Fruit fly (Drosophila melanogaster) whole organism, embryonic: Measurements from ENCODE around the gene Pfdn2.

Experiments
- Blimp-1 ChIP-seq: fragments of 200-800 bp; sonication (Bioruptor generic); optimal IDR thresholded peaks from 3 replicates; lab custom pipeline; 2018; ENCODE audit warnings: missing biosample characterization, missing genetic modification characterization, mild to moderate bottlenecking, moderate library complexity, missing genetic modification reagents
- C15 ChIP-seq: fragments of 200-800 bp; sonication (Bioruptor generic); IDR thresholded peaks from 3 replicates; pipeline ENCODE4 v1.3.6; 2022; ENCODE audit warnings: missing biosample characterization, missing genetic modification characterization
- CG10366 ChIP-seq: fragments of 200-800 bp; sonication (Bioruptor generic); IDR thresholded peaks from 2 replicates; pipeline ENCODE4 v1.3.6; 2022; ENCODE audit warnings: missing biosample characterization, missing genetic modification characterization
- CG10979 ChIP-seq: fragments of 200-800 bp; sonication (Bioruptor generic); optimal IDR thresholded peaks from 2 replicates; lab custom pipeline; 2018; ENCODE audit warnings: missing biosample characterization, mild to moderate bottlenecking, missing genetic modification characterization, moderate library complexity
- CG11723 ChIP-seq: fragments of 200-800 bp; sonication (Bioruptor generic); optimal IDR thresholded peaks from 2 replicates; lab custom pipeline; 2017; ENCODE audit warnings: missing biosample characterization, mild to moderate bottlenecking, missing genetic modification characterization
- CG12219 ChIP-seq: fragments of 200-800 bp; sonication (Bioruptor generic); optimal IDR thresholded peaks from 3 replicates; lab custom pipeline; 2018; ENCODE audit warnings: missing biosample characterization, mild to moderate bottlenecking, missing genetic modification characterization
- CG12659 ChIP-seq: fragments of 200-800 bp; sonication (Bioruptor generic); optimal IDR thresholded peaks from 3 replicates; lab custom pipeline; 2017; ENCODE audit warnings: mild to moderate bottlenecking, missing biosample characterization, missing genetic modification reagents, missing genetic modification characterization
- CG13424 ChIP-seq: fragments of 200-800 bp; sonication (Bioruptor generic); optimal IDR thresholded peaks from 2 replicates; lab custom pipeline; 2019; ENCODE audit warnings: missing biosample characterization, mild to moderate bottlenecking, missing genetic modification characterization, moderate library complexity
- CG15011 ChIP-seq: fragments of 200-800 bp; sonication (Bioruptor generic); optimal IDR thresholded peaks from 3 replicates; lab custom pipeline; 2018; ENCODE audit warnings: missing biosample characterization, mild to moderate bottlenecking, missing genetic modification characterization
- CG17328 ChIP-seq: fragments of 200-800 bp; sonication (Bioruptor generic); IDR thresholded peaks from 2 replicates; pipeline ENCODE4 v1.3.6; 2022; ENCODE audit warnings: missing biosample characterization, missing genetic modification characterization
- CG3065 ChIP-seq: fragments of 200-800 bp; sonication (Bioruptor generic); optimal IDR thresholded peaks from 2 replicates; lab custom pipeline; 2016; ENCODE audit warnings: missing biosample characterization, missing genetic modification characterization
- CG31441 ChIP-seq: fragments of 200-800 bp; sonication (Bioruptor generic); IDR thresholded peaks from 2 replicates; pipeline ENCODE4 v1.3.6; 2022; ENCODE audit warnings: missing biosample characterization, missing genetic modification characterization
- CG32532 ChIP-seq: fragments of 200-800 bp; sonication (Bioruptor generic); IDR thresholded peaks from 2 replicates; pipeline ENCODE4 v1.3.6; 2022; ENCODE audit warnings: missing biosample characterization, missing genetic modification characterization
- CG3726 ChIP-seq: fragments of 200-800 bp; sonication (Bioruptor generic); IDR thresholded peaks from 3 replicates; pipeline ENCODE4, ENCODE4 v1.3.6; 2022; ENCODE audit warnings: missing biosample characterization, missing genetic modification characterization
- CG4730 ChIP-seq: fragments of 200-800 bp; sonication (Bioruptor generic); IDR thresholded peaks from 2 replicates; pipeline ENCODE4 v1.3.6; 2022; ENCODE audit warnings: missing biosample characterization, missing genetic modification characterization
- CG4820 ChIP-seq: fragments of 200-800 bp; sonication (Bioruptor generic); optimal IDR thresholded peaks from 3 replicates; lab custom pipeline; 2016; ENCODE audit warnings: missing biosample characterization, missing genetic modification characterization
- CG6791 ChIP-seq: fragments of 200-800 bp; sonication (Bioruptor generic); IDR thresholded peaks from 3 replicates; pipeline ENCODE4 v1.3.6; 2022; ENCODE audit warnings: missing biosample characterization, missing genetic modification characterization; ENCODE audit not compliant: partially characterized antibody
- CG9609 ChIP-seq: fragments of 200-800 bp; sonication (Bioruptor generic); optimal IDR thresholded peaks from 3 replicates; lab custom pipeline; 2016; ENCODE audit warnings: missing biosample characterization, missing genetic modification characterization
- CG9932 ChIP-seq: fragments of 200-800 bp; sonication (Bioruptor generic); IDR thresholded peaks from 2 replicates; pipeline ENCODE4 v1.3.6; 2022; ENCODE audit warnings: missing biosample characterization, missing genetic modification characterization
- ERR ChIP-seq: fragments of 200-800 bp; sonication (Bioruptor generic); optimal IDR thresholded peaks from 2 replicates; lab custom pipeline; 2016; ENCODE audit warnings: missing biosample characterization, missing genetic modification characterization
- Hr39 ChIP-seq: fragments of >200 bp; optimal IDR thresholded peaks from 2 replicates; lab custom pipeline; 2017
- Mrtf ChIP-seq: fragments of 200-800 bp; sonication (Bioruptor generic); IDR thresholded peaks from 3 replicates; pipeline ENCODE4 v1.3.6; 2022; ENCODE audit warnings: missing biosample characterization, missing genetic modification characterization
- NC2α ChIP-seq: fragments of 200-800 bp; sonication (Bioruptor generic); optimal IDR thresholded peaks from 2 replicates; lab custom pipeline; 2016; ENCODE audit warnings: missing biosample characterization, missing genetic modification characterization
- NFAT ChIP-seq: fragments of 200-800 bp; sonication (Bioruptor generic); IDR thresholded peaks from 2 replicates; pipeline ENCODE4 v1.3.6; 2022; ENCODE audit warnings: missing biosample characterization, missing genetic modification characterization
- Oli ChIP-seq: fragments of 200-800 bp; sonication (Bioruptor generic); optimal IDR thresholded peaks from 2 replicates; lab custom pipeline; 2018; ENCODE audit warnings: missing biosample characterization, mild to moderate bottlenecking, missing genetic modification characterization, moderate library complexity
- Rx ChIP-seq: fragments of 200-800 bp; sonication (Bioruptor generic); IDR thresholded peaks from 2 replicates; pipeline ENCODE4 v1.3.6; 2022; ENCODE audit warnings: missing biosample characterization, missing genetic modification characterization
- Six4 ChIP-seq: fragments of 200-800 bp; sonication (Bioruptor generic); optimal IDR thresholded peaks from 2 replicates; lab custom pipeline; 2016; ENCODE audit warnings: missing biosample characterization, missing genetic modification characterization
- Trl ChIP-seq, 3 experiments: fragments of >200 bp in 2 of 3; fragments of 200-800 bp in 1 of 3; sonication (Bioruptor generic) in 1 of 3; optimal IDR thresholded peaks; 2 replicates in 1 of 3; 3 replicates in 2 of 3; lab custom pipeline; 2016 to 2017; ENCODE audit warnings: missing biosample characterization in 1 of 3, missing genetic modification characterization in 1 of 3
- Xbp1 ChIP-seq: fragments of 200-800 bp; sonication (Bioruptor generic); optimal IDR thresholded peaks from 3 replicates; lab custom pipeline; 2016; ENCODE audit warnings: missing biosample characterization, mild to moderate bottlenecking, missing genetic modification characterization
- amos ChIP-seq: fragments of 200-800 bp; sonication (Bioruptor generic); IDR thresholded peaks from 2 replicates; pipeline ENCODE4 v1.3.6; 2022; ENCODE audit warnings: missing biosample characterization, missing genetic modification characterization; ENCODE audit not compliant: partially characterized antibody
- ash1 ChIP-seq: fragments of 200-800 bp; sonication (Bioruptor generic); optimal IDR thresholded peaks from 2 replicates; lab custom pipeline; 2018; ENCODE audit warnings: missing biosample characterization, mild to moderate bottlenecking, missing genetic modification characterization
- bcd ChIP-seq: fragments of 200-800 bp; sonication (Bioruptor generic); optimal IDR thresholded peaks from 2 replicates; lab custom pipeline; 2017; ENCODE audit warnings: missing biosample characterization, mild to moderate bottlenecking, missing genetic modification characterization
- cas ChIP-seq: fragments of 200-800 bp; sonication (Bioruptor generic); IDR thresholded peaks from 2 replicates; pipeline ENCODE4 v1.3.6; 2022; ENCODE audit warnings: missing biosample characterization, missing genetic modification characterization
- caup ChIP-seq: fragments of 200-800 bp; sonication (Bioruptor generic); optimal IDR thresholded peaks from 3 replicates; lab custom pipeline; 2017; ENCODE audit warnings: missing biosample characterization, mild to moderate bottlenecking, missing genetic modification characterization, moderate library complexity; ENCODE audit not compliant: severe bottlenecking
- corto ChIP-seq: fragments of 200-800 bp; sonication (Bioruptor generic); optimal IDR thresholded peaks from 2 replicates; lab custom pipeline; 2016; ENCODE audit warnings: missing biosample characterization, mild to moderate bottlenecking, missing genetic modification characterization, moderate library complexity
- dimm ChIP-seq: fragments of 200-800 bp; sonication (Bioruptor generic); IDR thresholded peaks from 2 replicates; pipeline ENCODE4 v1.3.6; 2022; ENCODE audit warnings: missing biosample characterization, missing genetic modification characterization
- ewg ChIP-seq: fragments of 200-800 bp; sonication (Bioruptor generic); optimal IDR thresholded peaks from 3 replicates; lab custom pipeline; 2017; ENCODE audit warnings: mild to moderate bottlenecking, missing biosample characterization, missing genetic modification reagents, missing genetic modification characterization
- gfzf ChIP-seq: fragments of 200-800 bp; sonication (Bioruptor generic); optimal IDR thresholded peaks from 2 replicates; lab custom pipeline; 2016; ENCODE audit warnings: missing biosample characterization, mild to moderate bottlenecking, missing genetic modification characterization, moderate library complexity
- hkb ChIP-seq, 2 experiments: fragments of 200-800 bp in 1 of 2; fragments of >200 bp in 1 of 2; sonication (Bioruptor generic) in 1 of 2; IDR thresholded peaks in 1 of 2; optimal IDR thresholded peaks in 1 of 2; 2 replicates each; pipeline versions ENCODE4 v1.3.6 to Lab custom; 2017 to 2022; ENCODE audit warnings: missing biosample characterization in 1 of 2, missing genetic modification characterization in 1 of 2
- insv ChIP-seq, 2 experiments: fragments of 200-800 bp; sonication (Bioruptor generic); optimal IDR thresholded peaks; 3 replicates each; lab custom pipeline; 2016 to 2018; ENCODE audit warnings: missing biosample characterization in 2 of 2, missing genetic modification characterization in 2 of 2
- jumu ChIP-seq: fragments of 200-800 bp; sonication (Bioruptor generic); optimal IDR thresholded peaks from 3 replicates; lab custom pipeline; 2016; ENCODE audit warnings: missing biosample characterization, missing genetic modification characterization
- mld ChIP-seq: fragments of 200-800 bp; sonication (Bioruptor generic); IDR thresholded peaks from 3 replicates; pipeline ENCODE4 v1.3.6; 2022; ENCODE audit warnings: missing biosample characterization, missing genetic modification characterization; ENCODE audit not compliant: partially characterized antibody
- oc ChIP-seq: fragments of 200-800 bp; sonication (Bioruptor generic); optimal IDR thresholded peaks from 2 replicates; lab custom pipeline; 2018; ENCODE audit warnings: missing biosample characterization, mild to moderate bottlenecking, missing genetic modification characterization, moderate library complexity
- run ChIP-seq: fragments of 200-800 bp; sonication (Bioruptor generic); optimal IDR thresholded peaks from 3 replicates; lab custom pipeline; 2018; ENCODE audit warnings: missing biosample characterization, mild to moderate bottlenecking, missing genetic modification characterization
- sqz ChIP-seq: fragments of 200-800 bp; sonication (Bioruptor generic); optimal IDR thresholded peaks from 3 replicates; lab custom pipeline; 2018; ENCODE audit warnings: missing biosample characterization, mild to moderate bottlenecking, missing genetic modification characterization
- tup ChIP-seq: fragments of 200-800 bp; sonication (Bioruptor generic); optimal IDR thresholded peaks from 2 replicates; lab custom pipeline; 2016; ENCODE audit warnings: missing biosample characterization, mild to moderate bottlenecking, missing genetic modification characterization, moderate library complexity
- yki ChIP-seq: fragments of >200 bp; optimal IDR thresholded peaks from 3 replicates; lab custom pipeline; 2018
- zen2 ChIP-seq: fragments of 200-800 bp; sonication (Bioruptor generic); IDR thresholded peaks from 3 replicates; pipeline ENCODE4 v1.3.6; 2022; ENCODE audit warnings: missing biosample characterization, missing genetic modification characterization; ENCODE audit not compliant: partially characterized antibody

The Pfdn2 gene

DNA sequence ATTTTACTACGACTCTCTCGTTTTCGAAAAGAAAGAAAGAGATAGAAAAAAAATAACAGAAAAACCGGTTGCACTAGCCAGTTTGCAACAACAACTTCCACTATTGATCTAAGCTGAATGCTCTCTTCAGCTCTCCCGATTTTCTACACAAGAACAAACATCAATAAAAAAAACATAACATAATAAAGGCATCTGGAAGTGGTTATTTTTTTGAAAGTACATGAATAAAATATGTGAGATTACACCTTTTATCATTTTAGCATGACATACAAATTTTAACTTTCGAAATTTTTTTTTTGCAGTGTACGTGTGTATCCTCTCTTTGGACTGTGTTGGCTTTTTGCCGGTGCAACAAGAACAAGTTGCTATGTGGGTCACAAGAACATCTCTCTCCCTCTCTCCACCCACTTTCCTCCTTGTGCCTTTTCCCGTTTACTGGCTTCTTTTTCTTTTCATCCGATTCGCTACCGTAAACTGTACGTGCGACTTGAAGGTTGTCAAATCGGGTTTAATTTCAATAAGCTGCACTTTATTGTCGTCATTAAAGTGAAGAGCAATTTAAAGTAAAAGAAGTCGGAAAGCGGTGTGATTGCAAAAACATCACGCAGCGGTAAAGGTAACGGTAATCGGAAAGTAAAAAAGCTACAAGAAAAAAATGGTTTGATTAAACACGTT lies 10.5 kb upstream of the Pfdn2 start (continued):
- peak; percentile 33 for TF ChIP-seq ash1
- peak; percentile 97 for TF ChIP-seq CG12219 (GFP tag; lab: Kevin White, UChicago)
- TF ChIP-seq NFAT (GFP tag; lab: Robert Waterston, UW), result peak; percentile 86
- TF ChIP-seq Mrtf (GFP tag; lab: Robert Waterston, UW), result peak; percentile 93
- TF ChIP-seq yki (lab: Kevin White, UChicago), result no peak
- peak; percentile 93 for TF ChIP-seq ewg (GFP tag; lab: Kevin White, UChicago)
- TF ChIP-seq CG12659, result peak; percentile 96
- peak; percentile 96 for TF ChIP-seq Six4
- TF ChIP-seq gfzf (GFP tag; lab: Kevin White, UChicago), result peak; percentile 19
- TF ChIP-seq NC2α (GFP tag; lab: Kevin White, UChicago), result peak; percentile 95
- peak; percentile 66 for TF ChIP-seq corto (GFP tag; lab: Kevin White, UChicago)
- peak; percentile 97 for TF ChIP-seq sqz (GFP tag; lab: Kevin White, UChicago)
- no peak for TF ChIP-seq CG6791 (GFP tag; lab: Robert Waterston, UW)
- peak; percentile 90 for TF ChIP-seq dimm (GFP tag; lab: Robert Waterston, UW)
- peak; percentile 95 for TF ChIP-seq Rx (GFP tag; lab: Robert Waterston, UW)
- TF ChIP-seq cas, result peak; percentile 78
- TF ChIP-seq CG31441 (GFP tag; lab: Robert Waterston, UW), result peak; percentile 97
- peak; percentile 94 for TF ChIP-seq CG4730 (GFP tag; lab: Robert Waterston, UW)
- peak; percentile 87 for TF ChIP-seq ERR (GFP tag; lab: Kevin White, UChicago)
- peak; percentile 99 for TF ChIP-seq CG10979
- peak; percentile 94 for TF ChIP-seq CG11723 (GFP tag; lab: Kevin White, UChicago)
- TF ChIP-seq amos (GFP tag; lab: Robert Waterston, UW), result no peak
- peak; percentile 92 for TF ChIP-seq caup (GFP tag; lab: Kevin White, UChicago)
- no peak for TF ChIP-seq hkb (optimal IDR thresholded peaks at IDR 0.05; lab: Kevin White, UChicago)
- peak; percentile 98 for TF ChIP-seq hkb (GFP tag; IDR thresholded peaks at IDR 0.05; lab: Robert Waterston, UW)
- TF ChIP-seq CG9609 (GFP tag; lab: Kevin White, UChicago), result peak; percentile 95
- TF ChIP-seq zen2 (GFP tag; lab: Robert Waterston, UW), result no peak
- TF ChIP-seq CG32532 (GFP tag; lab: Robert Waterston, UW), result peak; percentile 93
- TF ChIP-seq CG9932 (GFP tag; lab: Robert Waterston, UW), result peak; percentile 80
- peak; percentile 96 for TF ChIP-seq CG10366 (GFP tag; lab: Robert Waterston, UW)
- TF ChIP-seq jumu, result peak; percentile 95
- no peak for TF ChIP-seq Hr39
- peak; percentile 97 for TF ChIP-seq CG13424 (tag; lab: Kevin White, UChicago)
- TF ChIP-seq bcd (GFP tag; lab: Kevin White, UChicago), result peak; percentile 95
- peak; percentile 97 for TF ChIP-seq CG4820
- TF ChIP-seq CG15011, result peak; percentile 88
- TF ChIP-seq mld (GFP tag; lab: Robert Waterston, UW), result no peak
- TF ChIP-seq CG3065 (GFP tag; lab: Kevin White, UChicago), result peak; percentile 91
- TF ChIP-seq Trl (optimal IDR thresholded peaks at IDR 0.05; lab: Kevin White, UChicago), result peak; percentile 35 to 55
- peak; percentile 97 for TF ChIP-seq Trl (GFP tag; optimal IDR thresholded peaks at IDR 0.05; lab: Kevin White, UChicago)
- peak; percentile 98 for TF ChIP-seq Oli
- TF ChIP-seq Blimp-1 (GFP tag; lab: Kevin White, UChicago), result peak; percentile 95
- peak; percentile 98 for TF ChIP-seq oc
- peak; percentile 92 for TF ChIP-seq run (tag; lab: Kevin White, UChicago)
- peak; percentile 97 for TF ChIP-seq Xbp1 (GFP tag; lab: Kevin White, UChicago)
- TF ChIP-seq CG3726 (GFP tag; lab: Robert Waterston, UW), result peak; percentile 96
- TF ChIP-seq C15 (GFP tag; lab: Robert Waterston, UW), result peak; percentile 81
- TF ChIP-seq CG17328, result peak; percentile 99
- peak; percentile 84 for TF ChIP-seq tup (GFP tag; lab: Kevin White, UChicago)
- TF ChIP-seq insv (GFP tag; optimal IDR thresholded peaks at IDR 0.05; lab: Kevin White, UChicago), result peak in 1 of 2 experiments; percentile 70
